Worm (Caenorhabditis elegans): ENCODE results near the gene coq-6.

ce11 chrV:9322886-9323285, 13.7 kb upstream of the coq-6 start, which contains the start of gene tag-153:
- TF ChIP-seq unc-62 (GFP tag; optimal IDR thresholded peaks at IDR 0.05) (no peak), Y116A8C.19 (tag; optimal IDR thresholded peaks at IDR 0.05; ENCODE audit: borderline replicate concordance) (no peak), jun-1 (tag; optimal IDR thresholded peaks at IDR 0.05) (no peak)

All from whole organism, L1 larva.